Fruit fly (Drosophila melanogaster) whole organism, embryonic: ENCODE measurements around the gene CG10338.
A peak's percentile ranks its signal among the peaks of the same experiment; 100 is the strongest.

Source experiments
- Asciz ChIP-seq: fragments of 200-800 bp; sonication (Bioruptor generic); optimal IDR thresholded peaks from 2 replicates; lab custom pipeline; 2017; ENCODE audit warnings: missing biosample characterization, mild to moderate bottlenecking, missing genetic modification characterization, missing genetic modification reagents
- Blimp-1 ChIP-seq: fragments of 200-800 bp; sonication (Bioruptor generic); optimal IDR thresholded peaks from 3 replicates; lab custom pipeline; 2018; ENCODE audit warnings: missing biosample characterization, missing genetic modification characterization, mild to moderate bottlenecking, moderate library complexity, missing genetic modification reagents
- CG10321 ChIP-seq: fragments of 200-800 bp; sonication (Bioruptor generic); IDR thresholded peaks from 2 replicates; pipeline ENCODE4 v1.3.6; 2022; ENCODE audit warnings: missing biosample characterization, missing genetic modification characterization
- CG10979 ChIP-seq: fragments of 200-800 bp; sonication (Bioruptor generic); optimal IDR thresholded peaks from 2 replicates; lab custom pipeline; 2018; ENCODE audit warnings: missing biosample characterization, mild to moderate bottlenecking, missing genetic modification characterization, moderate library complexity
- CG12391 ChIP-seq: fragments of 200-800 bp; sonication (Bioruptor generic); optimal IDR thresholded peaks from 3 replicates; lab custom pipeline; 2018; ENCODE audit warnings: missing biosample characterization, mild to moderate bottlenecking, missing genetic modification characterization, moderate library complexity
- CG14441 ChIP-seq: fragments of 200-800 bp; sonication (Bioruptor generic); IDR thresholded peaks from 2 replicates; pipeline ENCODE4 v1.3.6; 2022; ENCODE audit warnings: missing biosample characterization, missing genetic modification characterization
- CG15269 ChIP-seq: fragments of 200-800 bp; sonication (Bioruptor generic); optimal IDR thresholded peaks from 2 replicates; lab custom pipeline; 2018; ENCODE audit warnings: missing biosample characterization, mild to moderate bottlenecking, missing genetic modification characterization, moderate library complexity
- CG15514 ChIP-seq: fragments of 200-800 bp; sonication (Bioruptor generic); optimal IDR thresholded peaks from 3 replicates; lab custom pipeline; 2017; ENCODE audit warnings: missing biosample characterization, missing genetic modification characterization, mild to moderate bottlenecking, moderate library complexity, missing genetic modification reagents
- CG15601 ChIP-seq: fragments of 200-800 bp; sonication (Bioruptor generic); optimal IDR thresholded peaks from 3 replicates; lab custom pipeline; 2019; ENCODE audit warnings: missing biosample characterization, mild to moderate bottlenecking, missing genetic modification characterization, moderate library complexity
- CG1603 ChIP-seq: fragments of 200-800 bp; sonication (Bioruptor generic); optimal IDR thresholded peaks from 2 replicates; lab custom pipeline; 2019; ENCODE audit warnings: missing biosample characterization, mild to moderate bottlenecking, missing genetic modification characterization, moderate library complexity
- CG16863 ChIP-seq: fragments of 200-800 bp; sonication (Bioruptor generic); optimal IDR thresholded peaks from 3 replicates; lab custom pipeline; 2016; ENCODE audit warnings: missing biosample characterization, missing genetic modification characterization
- CG17328 ChIP-seq: fragments of 200-800 bp; sonication (Bioruptor generic); IDR thresholded peaks from 2 replicates; pipeline ENCODE4 v1.3.6; 2022; ENCODE audit warnings: missing biosample characterization, missing genetic modification characterization
- CG17385 ChIP-seq: fragments of 200-800 bp; sonication (Bioruptor generic); optimal IDR thresholded peaks from 3 replicates; lab custom pipeline; 2018; ENCODE audit warnings: missing biosample characterization, mild to moderate bottlenecking, missing genetic modification characterization
- CG17829 ChIP-seq: fragments of 200-800 bp; optimal IDR thresholded peaks from 2 replicates; lab custom pipeline; 2019; ENCODE audit warnings: missing biosample characterization, mild to moderate bottlenecking, missing genetic modification characterization, moderate library complexity
- CG2120 ChIP-seq: fragments of 200-800 bp; sonication (Bioruptor generic); optimal IDR thresholded peaks from 3 replicates; lab custom pipeline; 2016; ENCODE audit warnings: missing biosample characterization, missing genetic modification characterization
- CG2678 ChIP-seq: fragments of 200-800 bp; sonication (Bioruptor generic); optimal IDR thresholded peaks from 3 replicates; lab custom pipeline; 2019; ENCODE audit warnings: missing biosample characterization, mild to moderate bottlenecking, missing genetic modification characterization, moderate library complexity
- CG2712 ChIP-seq: fragments of 200-800 bp; optimal IDR thresholded peaks from 3 replicates; lab custom pipeline; 2019; ENCODE audit warnings: missing biosample characterization, mild to moderate bottlenecking, missing genetic modification characterization, moderate library complexity
- CG2875 ChIP-seq: fragments of 200-800 bp; sonication (Bioruptor generic); optimal IDR thresholded peaks from 2 replicates; lab custom pipeline; 2017; ENCODE audit warnings: missing biosample characterization, mild to moderate bottlenecking, missing genetic modification characterization, missing genetic modification reagents
- CG3163 ChIP-seq: fragments of 200-800 bp; sonication (Bioruptor generic); optimal IDR thresholded peaks from 3 replicates; lab custom pipeline; 2016; ENCODE audit warnings: missing biosample characterization, missing genetic modification characterization
- CG42726 ChIP-seq: fragments of 200-800 bp; sonication (Bioruptor generic); IDR thresholded peaks from 2 replicates; pipeline ENCODE4 v1.3.6; 2022; ENCODE audit warnings: missing biosample characterization, missing genetic modification characterization; ENCODE audit not compliant: partially characterized antibody
- CG4820 ChIP-seq: fragments of 200-800 bp; sonication (Bioruptor generic); optimal IDR thresholded peaks from 3 replicates; lab custom pipeline; 2016; ENCODE audit warnings: missing biosample characterization, missing genetic modification characterization
- CG7372 ChIP-seq: fragments of 200-800 bp; sonication (Bioruptor generic); IDR thresholded peaks from 2 replicates; pipeline ENCODE4 v1.3.6; 2022; ENCODE audit warnings: missing biosample characterization, missing genetic modification characterization
- CG7556 ChIP-seq: fragments of 200-800 bp; sonication (Bioruptor generic); optimal IDR thresholded peaks from 2 replicates; lab custom pipeline; 2017; ENCODE audit warnings: missing biosample characterization, mild to moderate bottlenecking, missing genetic modification characterization
- CG7745 ChIP-seq: fragments of 200-800 bp; sonication (Bioruptor generic); optimal IDR thresholded peaks from 2 replicates; lab custom pipeline; 2018; ENCODE audit warnings: missing biosample characterization, mild to moderate bottlenecking, missing genetic modification characterization, moderate library complexity
- D19A ChIP-seq: fragments of 200-800 bp; optimal IDR thresholded peaks from 3 replicates; lab custom pipeline; 2019; ENCODE audit warnings: missing biosample characterization, mild to moderate bottlenecking, missing genetic modification characterization, moderate library complexity
- Dip2 ChIP-seq: fragments of 200-800 bp; sonication (Bioruptor generic); IDR thresholded peaks from 2 replicates; pipeline ENCODE4 v1.3.6; 2022; ENCODE audit warnings: missing biosample characterization, missing genetic modification characterization
- Dp ChIP-seq: fragments of 200-800 bp; sonication (Bioruptor generic); optimal IDR thresholded peaks from 2 replicates; lab custom pipeline; 2018; ENCODE audit warnings: missing biosample characterization, mild to moderate bottlenecking, missing genetic modification characterization, moderate library complexity
- Eip74EF ChIP-seq, 2 experiments: fragments of 200-800 bp in 1 of 2; fragments of >200 bp in 1 of 2; sonication (Bioruptor generic) in 1 of 2; optimal IDR thresholded peaks; 2 replicates each; lab custom pipeline; 2017 to 2019; ENCODE audit warnings: missing biosample characterization in 2 of 2, missing genetic modification characterization in 2 of 2, mild to moderate bottlenecking in 1 of 2, moderate library complexity in 1 of 2
- Hr51 ChIP-seq, 2 experiments: fragments of 200-800 bp; sonication (Bioruptor generic); optimal IDR thresholded peaks; 2 replicates in 1 of 2; 3 replicates in 1 of 2; lab custom pipeline; 2016 to 2018; ENCODE audit warnings: missing biosample characterization in 2 of 2, missing genetic modification characterization in 2 of 2, mild to moderate bottlenecking in 1 of 2, moderate library complexity in 1 of 2
- Hr78 ChIP-seq, 2 experiments: fragments of 200-800 bp in 1 of 2; fragments of >200 bp in 1 of 2; sonication (Bioruptor generic) in 1 of 2; optimal IDR thresholded peaks; 2 replicates each; lab custom pipeline; 2017 to 2019; ENCODE audit warnings: missing biosample characterization in 2 of 2, missing genetic modification characterization in 2 of 2, mild to moderate bottlenecking in 1 of 2, moderate library complexity in 1 of 2
- Hsf ChIP-seq: fragments of 200-800 bp; sonication (Bioruptor generic); optimal IDR thresholded peaks from 3 replicates; lab custom pipeline; 2016; ENCODE audit warnings: missing biosample characterization, missing genetic modification characterization
- Oli ChIP-seq: fragments of 200-800 bp; sonication (Bioruptor generic); optimal IDR thresholded peaks from 2 replicates; lab custom pipeline; 2018; ENCODE audit warnings: missing biosample characterization, mild to moderate bottlenecking, missing genetic modification characterization, moderate library complexity
- PHDP ChIP-seq: fragments of 200-800 bp; sonication (Bioruptor generic); optimal IDR thresholded peaks from 3 replicates; lab custom pipeline; 2018; ENCODE audit warnings: missing biosample characterization, mild to moderate bottlenecking, missing genetic modification characterization, moderate library complexity
- TFAM ChIP-seq: fragments of 200-800 bp; sonication (Bioruptor generic); optimal IDR thresholded peaks from 2 replicates; lab custom pipeline; 2017; ENCODE audit warnings: missing biosample characterization, missing genetic modification characterization, inconsistent platforms
- az2 ChIP-seq: fragments of 200-800 bp; sonication (Bioruptor generic); optimal IDR thresholded peaks from 3 replicates; lab custom pipeline; 2016; ENCODE audit warnings: missing biosample characterization, missing genetic modification characterization
- bab2 ChIP-seq: fragments of 200-800 bp; sonication (Bioruptor generic); optimal IDR thresholded peaks from 2 replicates; lab custom pipeline; 2016; ENCODE audit warnings: missing biosample characterization, missing genetic modification characterization
- bsh ChIP-seq, 2 experiments: fragments of 200-800 bp; sonication (Bioruptor generic); optimal IDR thresholded peaks; 2 replicates each; lab custom pipeline; 2017 to 2018; ENCODE audit warnings: mild to moderate bottlenecking in 2 of 2, missing biosample characterization in 2 of 2, missing genetic modification characterization in 2 of 2, moderate library complexity in 1 of 2
- chinmo ChIP-seq: fragments of 200-800 bp; sonication (Bioruptor generic); IDR thresholded peaks from 4 replicates; pipeline ENCODE4 v1.3.6; 2022; ENCODE audit warnings: missing biosample characterization, missing genetic modification characterization; ENCODE audit not compliant: partially characterized antibody
- esg ChIP-seq: fragments of 200-800 bp; sonication (Bioruptor generic); conservative IDR thresholded peaks from 2 replicates; pipeline ENCODE4 v1.3.6; 2022; ENCODE audit warnings: missing biosample characterization, missing genetic modification characterization
- lbe ChIP-seq: fragments of 200-800 bp; sonication (Bioruptor generic); optimal IDR thresholded peaks from 2 replicates; lab custom pipeline; 2016; ENCODE audit warnings: missing biosample characterization, mild to moderate bottlenecking, missing genetic modification characterization
- lmd ChIP-seq: fragments of 200-800 bp; sonication (Bioruptor generic); IDR thresholded peaks from 2 replicates; pipeline ENCODE4 v1.3.6; 2022; ENCODE audit warnings: missing biosample characterization, missing genetic modification characterization
- lola ChIP-seq, 3 experiments: fragments of >200 bp in 2 of 3; fragments of 200-800 bp in 1 of 3; sonication (Bioruptor generic) in 1 of 3; optimal IDR thresholded peaks; 2 replicates each; lab custom pipeline; 2017 to 2019; ENCODE audit warnings: missing biosample characterization in 3 of 3, missing genetic modification characterization in 3 of 3, mild to moderate bottlenecking in 1 of 3, moderate library complexity in 1 of 3
- nmo ChIP-seq: fragments of 200-800 bp; sonication (Bioruptor generic); optimal IDR thresholded peaks from 2 replicates; lab custom pipeline; 2018; ENCODE audit warnings: missing biosample characterization, mild to moderate bottlenecking, missing genetic modification characterization, moderate library complexity
- pfk ChIP-seq: fragments of 200-800 bp; sonication (Bioruptor generic); optimal IDR thresholded peaks from 2 replicates; lab custom pipeline; 2018; ENCODE audit warnings: missing biosample characterization, mild to moderate bottlenecking, missing genetic modification characterization, moderate library complexity
- pho ChIP-seq: fragments of 200-800 bp; sonication (Bioruptor generic); optimal IDR thresholded peaks from 2 replicates; lab custom pipeline; 2016; ENCODE audit warnings: missing biosample characterization, missing genetic modification characterization
- sens ChIP-seq: fragments of 200-800 bp; sonication (Bioruptor generic); peaks from one replicate; lab custom pipeline; 2016; ENCODE audit warnings: missing biosample characterization, missing genetic modification characterization
- sisA ChIP-seq: fragments of 200-800 bp; sonication (Bioruptor generic); IDR thresholded peaks from 2 replicates; pipeline ENCODE4 v1.3.6; 2022; ENCODE audit warnings: missing biosample characterization, missing genetic modification characterization

Gene CG10338

DNA sequence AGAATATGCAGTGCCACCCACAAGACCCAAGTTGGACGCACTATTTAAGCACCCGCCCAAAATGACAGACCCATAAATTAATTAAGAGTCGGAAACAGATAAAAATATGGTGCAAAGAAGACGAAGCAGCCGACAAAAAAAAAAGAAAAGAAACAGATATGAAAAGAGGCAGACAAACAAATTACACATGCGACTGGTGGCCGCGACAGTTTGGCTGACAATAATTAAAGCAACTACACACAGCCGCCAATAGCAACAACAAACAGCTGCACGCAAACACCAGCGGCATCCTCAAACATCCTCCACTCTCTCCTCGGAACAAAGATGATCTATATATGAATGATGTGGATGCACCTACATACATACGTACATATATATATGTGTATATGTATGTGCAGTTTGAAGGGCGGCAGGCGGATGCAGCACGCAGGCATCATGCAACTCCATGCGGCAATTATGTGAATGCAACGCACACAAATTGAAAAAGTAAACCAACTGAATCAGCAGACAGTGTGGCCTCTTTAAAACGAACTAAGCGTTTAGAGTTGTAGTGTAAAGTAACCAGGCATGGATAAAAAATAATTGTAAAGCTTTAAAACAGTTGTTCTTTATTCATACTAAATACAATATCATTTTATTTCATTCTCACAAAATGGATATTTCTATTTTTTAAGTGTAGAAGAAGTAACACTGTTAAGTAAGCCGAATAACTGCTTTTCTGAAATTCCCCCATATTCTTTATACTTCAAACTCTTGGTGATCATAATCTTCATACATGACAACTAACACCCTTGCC, 47.4 kb upstream of the CG10338 start (continued):
- peak; percentile 94 for TF ChIP-seq CG7745 (tag; lab: Kevin White, UChicago)
- peak; percentile 50 for TF ChIP-seq CG17328 (GFP tag; lab: Robert Waterston, UW)
- TF ChIP-seq CG2678 (tag; lab: Kevin White, UChicago), result peak; percentile 13
- TF ChIP-seq sisA, result peak; percentile 52
- TF ChIP-seq CG4820 (GFP tag; lab: Kevin White, UChicago), result no peak
- TF ChIP-seq sens, result peak; percentile 93
- TF ChIP-seq CG17385 (GFP tag; lab: Kevin White, UChicago), result peak; percentile 35
- peak; percentile 52 for TF ChIP-seq CG10979 (tag; lab: Kevin White, UChicago)
- no peak for TF ChIP-seq pfk (GFP tag; lab: Kevin White, UChicago)
- TF ChIP-seq TFAM (GFP tag; lab: Kevin White, UChicago), result no peak
- TF ChIP-seq Asciz (GFP tag; lab: Kevin White, UChicago), result no peak
- TF ChIP-seq CG1603, result peak; percentile 44
- TF ChIP-seq CG3163 (GFP tag; lab: Kevin White, UChicago), result no peak
- peak in 1 of 2 experiments; percentile 52 for TF ChIP-seq Hr78 (GFP tag; optimal IDR thresholded peaks at IDR 0.05; lab: Kevin White, UChicago)
- TF ChIP-seq pho (GFP tag; lab: Kevin White, UChicago), result no peak
- TF ChIP-seq CG14441 (GFP tag; lab: Robert Waterston, UW), result no peak
- TF ChIP-seq D19A (tag; lab: Kevin White, UChicago), result peak; percentile 28
- no peak for TF ChIP-seq CG2712 (tag; lab: Kevin White, UChicago)
- peak; percentile 2 for TF ChIP-seq CG15269 (tag; lab: Kevin White, UChicago)
- peak; percentile 19 for TF ChIP-seq CG2120 (GFP tag; lab: Kevin White, UChicago)
- TF ChIP-seq lola (GFP tag; optimal IDR thresholded peaks at IDR 0.05; lab: Kevin White, UChicago), result peak in 1 of 3 experiments; percentile 66
- TF ChIP-seq Eip74EF (GFP tag; optimal IDR thresholded peaks at IDR 0.05; lab: Kevin White, UChicago), result no peak
- peak; percentile 61 for TF ChIP-seq Oli (tag; lab: Kevin White, UChicago)
- peak; percentile 35; the same call in 1 of the 2 replicates for TF ChIP-seq esg (GFP tag; lab: Robert Waterston, UW)
- TF ChIP-seq Hsf, result peak; percentile 36
- TF ChIP-seq CG12391, result peak; percentile 57
- TF ChIP-seq bsh (GFP tag; optimal IDR thresholded peaks at IDR 0.05; lab: Kevin White, UChicago), result peak; percentile 3 to 77
- no peak for TF ChIP-seq CG10321 (GFP tag; lab: Robert Waterston, UW)
- TF ChIP-seq az2, result peak; percentile 32
- no peak for TF ChIP-seq CG17829 (tag; lab: Kevin White, UChicago)
- peak; percentile 32 for TF ChIP-seq CG7556
- TF ChIP-seq Dp (GFP tag; lab: Kevin White, UChicago), result no peak
- peak; percentile 59 for TF ChIP-seq CG15601 (tag; lab: Kevin White, UChicago)
- no peak for TF ChIP-seq CG7372 (GFP tag; lab: Robert Waterston, UW)
- no peak for TF ChIP-seq Dip2 (GFP tag; lab: Robert Waterston, UW)
- 0 out of 2 replicates have a peak, but pooled peaks have one; percentile 31 for TF ChIP-seq lmd
- TF ChIP-seq CG2875 (GFP tag; lab: Kevin White, UChicago), result peak; percentile 37
- no peak for TF ChIP-seq CG42726 (GFP tag; lab: Robert Waterston, UW)
- peak in 1 of 2 experiments; percentile 46 for TF ChIP-seq Hr51 (GFP tag; optimal IDR thresholded peaks at IDR 0.05; lab: Kevin White, UChicago)
- no peak for TF ChIP-seq chinmo (GFP tag; lab: Robert Waterston, UW)
- TF ChIP-seq nmo (GFP tag; lab: Kevin White, UChicago), result peak; percentile 56
- TF ChIP-seq PHDP (tag; lab: Kevin White, UChicago), result peak; percentile 56
- no peak for TF ChIP-seq lbe
- TF ChIP-seq bab2 (GFP tag; lab: Kevin White, UChicago), result peak; percentile 13
- TF ChIP-seq CG16863 (GFP tag; lab: Kevin White, UChicago), result peak; percentile 12
- TF ChIP-seq CG15514 (GFP tag; lab: Kevin White, UChicago), result no peak
- peak; percentile 10 for TF ChIP-seq Blimp-1 (GFP tag; lab: Kevin White, UChicago)
